Worm (Caenorhabditis elegans) whole organism, L1 larva: Measurements from ENCODE around the gene str-37.

ENCODE experiments used
- aha-1 ChIP-seq: fragments of 150-350 bp; optimal IDR thresholded peaks from 2 replicates; lab custom pipeline; 2014; ENCODE audit warnings: missing biosample characterization, missing genetic modification characterization
- ama-1 ChIP-seq: fragments of 150-350 bp; optimal IDR thresholded peaks from 2 replicates; lab custom pipeline; 2014
- blmp-1 ChIP-seq: fragments of 150-350 bp; optimal IDR thresholded peaks from 2 replicates; lab custom pipeline; 2014; ENCODE audit warnings: missing biosample characterization, missing genetic modification characterization
- ceh-63 ChIP-seq: fragments of 200-800 bp; sonication (Bioruptor generic); optimal IDR thresholded peaks from 2 replicates; lab custom pipeline; 2018; ENCODE audit warnings: mild to moderate bottlenecking, missing genetic modification characterization, missing compliant biosample characterization
- ceh-8 ChIP-seq: fragments of 200-800 bp; sonication (Bioruptor generic); optimal IDR thresholded peaks from 2 replicates; lab custom pipeline; 2018; ENCODE audit warnings: mild to moderate bottlenecking, missing genetic modification characterization, moderate library complexity, missing compliant biosample characterization
- dsc-1 ChIP-seq: sonication (generic microtip); optimal IDR thresholded peaks from 2 replicates; lab custom pipeline; 2016; ENCODE audit warnings: mild to moderate bottlenecking, missing genetic modification characterization, missing compliant biosample characterization
- efl-1 ChIP-seq, 4 experiments: fragments of 150-350 bp; optimal IDR thresholded peaks in 3 of 4; peaks in 1 of 4; 1 replicate in 1 of 4; 2 replicates in 3 of 4; lab custom pipeline; 2014; ENCODE audit warnings: missing biosample characterization in 2 of 4, missing genetic modification characterization in 2 of 4, missing genetic modification reagents in 2 of 4
- elt-2 ChIP-seq: sonication (generic microtip); optimal IDR thresholded peaks from 2 replicates; lab custom pipeline; 2016; ENCODE audit warnings: missing genetic modification characterization, mild to moderate bottlenecking, inconsistent platforms, missing compliant biosample characterization, missing genetic modification reagents
- elt-3 ChIP-seq, 6 experiments: fragments of 150-350 bp in 1 of 6; sonication (generic microtip); optimal IDR thresholded peaks; 2 replicates each; lab custom pipeline; 2017 to 2018; ENCODE audit warnings: missing biosample characterization in 6 of 6, missing genetic modification characterization in 6 of 6, inconsistent platforms in 1 of 6
- fkh-8 ChIP-seq: sonication (generic microtip); optimal IDR thresholded peaks from 2 replicates; lab custom pipeline; 2016; ENCODE audit warnings: mild to moderate bottlenecking, missing genetic modification characterization, missing compliant biosample characterization
- grh-1 ChIP-seq: fragments of 200-800 bp; sonication (Bioruptor generic); IDR thresholded peaks from 2 replicates; pipeline ENCODE4 v1.3.6; 2022; ENCODE audit warnings: missing genetic modification reagents, missing genetic modification characterization, missing compliant biosample characterization
- hlh-17 ChIP-seq: fragments of 200-800 bp; sonication (Bioruptor generic); optimal IDR thresholded peaks from 2 replicates; lab custom pipeline; 2018; ENCODE audit warnings: missing genetic modification characterization, mild to moderate bottlenecking, missing compliant biosample characterization, moderate library complexity, borderline replicate concordance
- irx-1 ChIP-seq: sonication (generic microtip); optimal IDR thresholded peaks from 2 replicates; lab custom pipeline; 2016; ENCODE audit warnings: missing genetic modification characterization, missing compliant biosample characterization
- lin-14 ChIP-seq: fragments of 200-800 bp; sonication (Bioruptor generic); optimal IDR thresholded peaks from 2 replicates; lab custom pipeline; 2018; ENCODE audit warnings: mild to moderate bottlenecking, missing genetic modification characterization, moderate library complexity, missing compliant biosample characterization
- lin-35 ChIP-seq, 2 experiments: fragments of 150-350 bp; optimal IDR thresholded peaks; 2 replicates each; lab custom pipeline; 2014; ENCODE audit warnings: missing biosample characterization in 2 of 2, missing genetic modification characterization in 2 of 2, missing genetic modification reagents in 2 of 2
- lin-39 ChIP-seq: fragments of 150-350 bp; optimal IDR thresholded peaks from 2 replicates; lab custom pipeline; 2014; ENCODE audit warnings: missing biosample characterization, missing genetic modification reagents, missing genetic modification characterization
- lsy-2 ChIP-seq, 2 experiments: fragments of 150-350 bp; optimal IDR thresholded peaks; 2 replicates each; lab custom pipeline; 2014; ENCODE audit warnings: missing biosample characterization in 2 of 2, missing genetic modification characterization in 2 of 2
- nhr-11 ChIP-seq: fragments of 150-350 bp; optimal IDR thresholded peaks from 2 replicates; lab custom pipeline; 2014; ENCODE audit warnings: missing biosample characterization, missing genetic modification characterization
- nhr-19 ChIP-seq: fragments of 200-800 bp; sonication (Bioruptor generic); conservative IDR thresholded peaks from 2 replicates; pipeline ENCODE4 v1.3.6; 2022; ENCODE audit warnings: missing genetic modification characterization, missing compliant biosample characterization
- nhr-20 ChIP-seq: sonication (generic microtip); optimal IDR thresholded peaks from 2 replicates; lab custom pipeline; 2016; ENCODE audit warnings: mild to moderate bottlenecking, missing genetic modification characterization, missing compliant biosample characterization
- nhr-71 ChIP-seq: sonication (generic microtip); optimal IDR thresholded peaks from 2 replicates; lab custom pipeline; 2016; ENCODE audit warnings: mild to moderate bottlenecking, missing genetic modification characterization, moderate library complexity, missing compliant biosample characterization
- nhr-76 ChIP-seq: sonication (generic microtip); optimal IDR thresholded peaks from 2 replicates; lab custom pipeline; 2017; ENCODE audit warnings: missing biosample characterization, missing genetic modification characterization
- nhr-85 ChIP-seq: sonication (generic microtip); peaks from one replicate; lab custom pipeline; 2016; ENCODE audit warnings: missing genetic modification characterization, inconsistent platforms, missing compliant biosample characterization
- pqm-1 ChIP-seq: sonication (generic microtip); optimal IDR thresholded peaks from 3 replicates; lab custom pipeline; 2017; ENCODE audit warnings: missing biosample characterization, missing genetic modification characterization
- snu-23 ChIP-seq: sonication (generic microtip); optimal IDR thresholded peaks from 2 replicates; lab custom pipeline; 2016; ENCODE audit warnings: missing genetic modification characterization, missing compliant biosample characterization
- tbx-2 ChIP-seq: sonication (generic microtip); optimal IDR thresholded peaks from 2 replicates; lab custom pipeline; 2016; ENCODE audit warnings: missing genetic modification characterization, missing compliant biosample characterization
- unc-62 ChIP-seq: fragments of 150-350 bp; optimal IDR thresholded peaks from 2 replicates; lab custom pipeline; 2014; ENCODE audit warnings: missing biosample characterization, missing genetic modification reagents, missing genetic modification characterization
- unc-98 ChIP-seq: fragments of 200-800 bp; sonication (Bioruptor generic); IDR thresholded peaks from 2 replicates; pipeline ENCODE4 v1.3.6; 2022; ENCODE audit warnings: missing genetic modification characterization, missing compliant biosample characterization
- zag-1 ChIP-seq: fragments of 150-350 bp; optimal IDR thresholded peaks from 2 replicates; lab custom pipeline; 2014; ENCODE audit warnings: missing biosample characterization, missing genetic modification characterization

The str-37 gene

ce11 chrV:13356210-13356609 lies 28.6 kb downstream of the str-37 start:
- TF ChIP-seq ama-1 (lab: Kevin White, UChicago) (no peak), efl-1 (optimal IDR thresholded peaks at IDR 0.05; lab: Kevin White, UChicago) (no peak), efl-1 (GFP tag; optimal IDR thresholded peaks at IDR 0.05 in 1 of 2; lab: Kevin White, UChicago) (peak in 1 of 2 experiments; percentile 81), hlh-17 (GFP tag; lab: Kevin White, UChicago) (no peak)
- TF ChIP-seq, all 84 proteins: peak for 1

- TF ChIP-seq snu-23 (GFP tag; lab: Kevin White, UChicago) (peak; percentile 15), nhr-85 (tag; lab: Kevin White, UChicago) (peak; percentile 65), nhr-11 (tag; lab: Kevin White, UChicago) (no peak), lin-35 (GFP tag; optimal IDR thresholded peaks at IDR 0.05; lab: Kevin White, UChicago) (peak in 1 of 2 experiments; percentile 30), nhr-71 (peak; percentile 64), pqm-1 (tag; lab: Kevin White, UChicago) (no peak), lsy-2 (tag; optimal IDR thresholded peaks at IDR 0.05; lab: Kevin White, UChicago) (no peak), nhr-20 (tag; lab: Kevin White, UChicago) (peak; percentile 35), blmp-1 (peak; percentile 26), nhr-76 (tag; lab: Kevin White, UChicago) (no peak), fkh-8 (tag; lab: Kevin White, UChicago) (no peak), lin-14 (GFP tag; lab: Kevin White, UChicago) (peak; percentile 15), elt-2 (tag; lab: Kevin White, UChicago) (peak; percentile 91), dsc-1 (tag; lab: Kevin White, UChicago) (peak; percentile 6)
Observed at ce11 chrV:13357652-13358281, 30.2 kb downstream of the str-37 start, which contains the start of gene F32H5.1. Gene F32H5.1 (minus strand): TSS chrV:13358037.

- no peak for TF ChIP-seq lin-39 (tag; lab: Kevin White, UChicago)
- TF ChIP-seq nhr-85 (tag; lab: Kevin White, UChicago): peak; percentile 95
- no peak for TF ChIP-seq irx-1
- peak; percentile 54 for TF ChIP-seq snu-23 (GFP tag; lab: Kevin White, UChicago)
- peak; percentile 17 for TF ChIP-seq blmp-1
- TF ChIP-seq nhr-71: peak; percentile 64
- TF ChIP-seq grh-1 (GFP tag; lab: Robert Waterston, UW): peak; percentile 31; the same call in 1 of the 2 replicates
- peak; percentile 12 to 64 for TF ChIP-seq lsy-2 (tag; optimal IDR thresholded peaks at IDR 0.05; lab: Kevin White, UChicago)
- TF ChIP-seq nhr-20 (tag; lab: Kevin White, UChicago): peak; percentile 75
- TF ChIP-seq tbx-2 (tag; lab: Kevin White, UChicago): peak; percentile 22
- TF ChIP-seq lin-14 (GFP tag; lab: Kevin White, UChicago): peak; percentile 67
- no peak for TF ChIP-seq zag-1 (tag; lab: Kevin White, UChicago)
- TF ChIP-seq elt-3 (tag; optimal IDR thresholded peaks at IDR 0.05; lab: Kevin White, UChicago): peak in 1 of 6 experiments; percentile 53
- TF ChIP-seq lin-35 (GFP tag; optimal IDR thresholded peaks at IDR 0.05; lab: Kevin White, UChicago): peak in 1 of 2 experiments; percentile 36
- peak; percentile 42; the same call in 1 of the 2 replicates for TF ChIP-seq nhr-19 (GFP tag; lab: Robert Waterston, UW)
Observed at ce11 chrV:13358823-13359592, 31.4 kb downstream of the str-37 start, which contains the start of gene F32H5.3. Gene F32H5.3 (plus strand): TSS chrV:13359335.

- TF ChIP-seq efl-1 (optimal IDR thresholded peaks at IDR 0.05; lab: Kevin White, UChicago): no peak
- TF ChIP-seq efl-1 (GFP tag; optimal IDR thresholded peaks at IDR 0.05 in 1 of 2; lab: Kevin White, UChicago): peak in 1 of 2 experiments; percentile 90
- TF ChIP-seq ceh-63: no peak
- no peak for TF ChIP-seq aha-1
Observed at ce11 chrV:13360254-13360653, 32.7 kb downstream of the str-37 start, which contains the start of gene F32H5.4. Gene F32H5.4 (plus strand): TSS chrV:13360554.

- TF ChIP-seq unc-62 (no peak), ceh-8 (GFP tag; lab: Kevin White, UChicago) (peak; percentile 21), unc-98 (GFP tag; lab: Robert Waterston, UW) (no peak)
Observed at ce11 chrV:13363415-13363814, 35.9 kb downstream of the str-37 start, which contains the start of gene srg-46. Gene srg-46 (plus strand): TSS chrV:13363715.
